Fruit fly (Drosophila melanogaster) whole organism, prepupa: ENCODE measurements around the gene CG8188.

Experiments
- Blimp-1 ChIP-seq: fragments of 200-800 bp; sonication (Bioruptor generic); optimal IDR thresholded peaks from 3 replicates; lab custom pipeline; 2017; ENCODE audit warnings: missing biosample characterization, missing genetic modification characterization, mild to moderate bottlenecking, moderate library complexity, missing genetic modification reagents
- CG10631 ChIP-seq: fragments of 200-800 bp; sonication (Bioruptor generic); optimal IDR thresholded peaks from 2 replicates; lab custom pipeline; 2016; ENCODE audit warnings: missing biosample characterization, missing genetic modification characterization
- CG10669 ChIP-seq: fragments of 200-800 bp; sonication (Bioruptor generic); optimal IDR thresholded peaks from 3 replicates; lab custom pipeline; 2018; ENCODE audit warnings: missing biosample characterization, mild to moderate bottlenecking, missing genetic modification characterization, moderate library complexity
- CG11294 ChIP-seq: fragments of 200-800 bp; sonication (Bioruptor generic); IDR thresholded peaks from 2 replicates; pipeline ENCODE4 v1.3.6; 2022; ENCODE audit warnings: missing biosample characterization, missing genetic modification characterization
- CG11762 ChIP-seq: fragments of 200-800 bp; sonication (Bioruptor generic); optimal IDR thresholded peaks from 3 replicates; lab custom pipeline; 2016; ENCODE audit warnings: missing biosample characterization, missing genetic modification characterization; ENCODE audit not compliant: insufficient read depth
- CG11902 ChIP-seq: fragments of 200-800 bp; sonication (Bioruptor generic); optimal IDR thresholded peaks from 3 replicates; lab custom pipeline; 2016; ENCODE audit warnings: missing biosample characterization, missing genetic modification characterization
- CG15336 ChIP-seq: fragments of 200-800 bp; sonication (Bioruptor generic); IDR thresholded peaks from 2 replicates; pipeline ENCODE4 v1.3.6; 2022; ENCODE audit warnings: missing biosample characterization, missing genetic modification characterization
- CG1621 ChIP-seq: fragments of 200-800 bp; sonication (Bioruptor generic); optimal IDR thresholded peaks from 3 replicates; lab custom pipeline; 2018; ENCODE audit warnings: missing biosample characterization, mild to moderate bottlenecking, missing genetic modification characterization
- CG16779 ChIP-seq: fragments of 200-800 bp; sonication (Bioruptor generic); optimal IDR thresholded peaks from 3 replicates; lab custom pipeline; 2017; ENCODE audit warnings: missing biosample characterization, mild to moderate bottlenecking, missing genetic modification characterization
- CG3032 ChIP-seq: fragments of 200-800 bp; optimal IDR thresholded peaks from 2 replicates; lab custom pipeline; 2019; ENCODE audit warnings: missing biosample characterization, mild to moderate bottlenecking, missing genetic modification characterization, moderate library complexity
- CG31627 ChIP-seq: fragments of 200-800 bp; sonication (Bioruptor generic); optimal IDR thresholded peaks from 3 replicates; lab custom pipeline; 2016; ENCODE audit warnings: missing biosample characterization, missing genetic modification characterization
- CG32006 ChIP-seq: fragments of 200-800 bp; sonication (Bioruptor generic); optimal IDR thresholded peaks from 3 replicates; lab custom pipeline; 2017; ENCODE audit warnings: missing biosample characterization, mild to moderate bottlenecking, missing genetic modification characterization
- CG3919 ChIP-seq: fragments of 200-800 bp; sonication (Bioruptor generic); optimal IDR thresholded peaks from 3 replicates; lab custom pipeline; 2016; ENCODE audit warnings: missing biosample characterization, missing genetic modification characterization
- CG4318 ChIP-seq: fragments of 200-800 bp; sonication (Bioruptor generic); optimal IDR thresholded peaks from 3 replicates; lab custom pipeline; 2017; ENCODE audit warnings: missing biosample characterization, mild to moderate bottlenecking, missing genetic modification characterization
- CG6163 ChIP-seq: fragments of 200-800 bp; sonication (Bioruptor generic); IDR thresholded peaks from 3 replicates; pipeline ENCODE4 v1.3.6; 2022; ENCODE audit warnings: missing biosample characterization, missing genetic modification characterization
- CG6276 ChIP-seq: fragments of 200-800 bp; sonication (Bioruptor generic); optimal IDR thresholded peaks from 2 replicates; lab custom pipeline; 2017; ENCODE audit warnings: missing biosample characterization, mild to moderate bottlenecking, missing genetic modification characterization
- CG6808 ChIP-seq: fragments of 200-800 bp; sonication (Bioruptor generic); optimal IDR thresholded peaks from 3 replicates; lab custom pipeline; 2017; ENCODE audit warnings: missing biosample characterization, missing genetic modification characterization, mild to moderate bottlenecking, moderate library complexity, missing genetic modification reagents
- CG8119 ChIP-seq: fragments of 200-800 bp; sonication (Bioruptor generic); IDR thresholded peaks from 3 replicates; pipeline ENCODE4 v1.3.6; 2022; ENCODE audit warnings: missing biosample characterization, missing genetic modification characterization
- CG8319 ChIP-seq: fragments of 200-800 bp; sonication (Bioruptor generic); optimal IDR thresholded peaks from 3 replicates; lab custom pipeline; 2016; ENCODE audit warnings: missing biosample characterization, missing genetic modification characterization
- CG8632 ChIP-seq: fragments of 200-800 bp; sonication (Bioruptor generic); optimal IDR thresholded peaks from 3 replicates; lab custom pipeline; 2016; ENCODE audit warnings: missing biosample characterization, missing genetic modification characterization
- CG9139 ChIP-seq: fragments of 200-800 bp; sonication (Bioruptor generic); optimal IDR thresholded peaks from 3 replicates; lab custom pipeline; 2017; ENCODE audit warnings: missing biosample characterization, mild to moderate bottlenecking, missing genetic modification characterization
- Eip75B ChIP-seq: fragments of 200-800 bp; sonication (Bioruptor generic); optimal IDR thresholded peaks from 3 replicates; lab custom pipeline; 2016; ENCODE audit warnings: missing biosample characterization, missing genetic modification characterization
- Eip78C ChIP-seq: fragments of 200-800 bp; sonication (Bioruptor generic); peaks from one replicate; lab custom pipeline; 2016; ENCODE audit warnings: missing biosample characterization, missing genetic modification characterization
- Eip93F ChIP-seq: fragments of 200-800 bp; sonication (Bioruptor generic); optimal IDR thresholded peaks from 2 replicates; lab custom pipeline; 2016; ENCODE audit warnings: missing biosample characterization, mild to moderate bottlenecking, missing genetic modification characterization
- Ets21C ChIP-seq: fragments of 200-800 bp; sonication (Bioruptor generic); optimal IDR thresholded peaks from 3 replicates; lab custom pipeline; 2016; ENCODE audit warnings: missing biosample characterization, missing genetic modification characterization
- Ets96B ChIP-seq: fragments of 200-800 bp; optimal IDR thresholded peaks from 2 replicates; lab custom pipeline; 2019; ENCODE audit warnings: missing biosample characterization, mild to moderate bottlenecking, missing genetic modification characterization, moderate library complexity
- Gug ChIP-seq: fragments of 200-800 bp; sonication (Bioruptor generic); IDR thresholded peaks from 2 replicates; pipeline ENCODE4 v1.3.6; 2022; ENCODE audit warnings: missing biosample characterization, missing genetic modification characterization
- Hr38 ChIP-seq: sonication (Bioruptor generic); optimal IDR thresholded peaks from 2 replicates; lab custom pipeline; 2016; ENCODE audit warnings: missing biosample characterization, missing genetic modification characterization
- Hr4 ChIP-seq: fragments of 200-800 bp; sonication (Bioruptor generic); optimal IDR thresholded peaks from 3 replicates; lab custom pipeline; 2016; ENCODE audit warnings: missing biosample characterization, missing genetic modification characterization
- Lpt ChIP-seq: fragments of 200-800 bp; sonication (Bioruptor generic); optimal IDR thresholded peaks from 3 replicates; lab custom pipeline; 2016; ENCODE audit warnings: missing biosample characterization, missing genetic modification characterization
- Met ChIP-seq: fragments of 200-800 bp; sonication (Bioruptor generic); optimal IDR thresholded peaks from 3 replicates; lab custom pipeline; 2016; ENCODE audit warnings: missing biosample characterization, missing genetic modification characterization
- OdsH ChIP-seq: fragments of 200-800 bp; sonication (Bioruptor generic); optimal IDR thresholded peaks from 3 replicates; lab custom pipeline; 2016; ENCODE audit warnings: missing biosample characterization, missing genetic modification characterization
- Smox ChIP-seq: fragments of 200-800 bp; sonication (Bioruptor generic); optimal IDR thresholded peaks from 3 replicates; lab custom pipeline; 2016; ENCODE audit warnings: missing biosample characterization, missing genetic modification characterization
- Sox102F ChIP-seq: fragments of 200-800 bp; sonication (Bioruptor generic); optimal IDR thresholded peaks from 2 replicates; lab custom pipeline; 2016; ENCODE audit warnings: missing biosample characterization, mild to moderate bottlenecking, missing genetic modification characterization
- Sox14 ChIP-seq: fragments of 200-800 bp; sonication (Bioruptor generic); optimal IDR thresholded peaks from 3 replicates; lab custom pipeline; 2016; ENCODE audit warnings: missing biosample characterization, missing genetic modification characterization
- Sox15 ChIP-seq: fragments of 200-800 bp; sonication (Bioruptor generic); optimal IDR thresholded peaks from 3 replicates; lab custom pipeline; 2016; ENCODE audit warnings: missing biosample characterization, missing genetic modification characterization
- cyc ChIP-seq: fragments of 200-800 bp; sonication (Bioruptor generic); optimal IDR thresholded peaks from 3 replicates; lab custom pipeline; 2016; ENCODE audit warnings: missing biosample characterization, missing genetic modification characterization
- dac ChIP-seq: fragments of 200-800 bp; sonication (Bioruptor generic); optimal IDR thresholded peaks from 2 replicates; lab custom pipeline; 2017; ENCODE audit warnings: missing biosample characterization, mild to moderate bottlenecking, missing genetic modification characterization
- eg ChIP-seq: fragments of 200-800 bp; sonication (Bioruptor generic); IDR thresholded peaks from 3 replicates; pipeline ENCODE4 v1.3.6; 2022; ENCODE audit warnings: missing biosample characterization, missing genetic modification characterization
- esn ChIP-seq: fragments of 200-800 bp; sonication (Bioruptor generic); optimal IDR thresholded peaks from 2 replicates; lab custom pipeline; 2016; ENCODE audit warnings: missing biosample characterization, mild to moderate bottlenecking, missing genetic modification characterization, moderate library complexity
- fd59A ChIP-seq: fragments of 200-800 bp; sonication (Bioruptor generic); optimal IDR thresholded peaks from 2 replicates; lab custom pipeline; 2017; ENCODE audit warnings: missing biosample characterization, mild to moderate bottlenecking, missing genetic modification characterization, missing genetic modification reagents
- fkh ChIP-seq: fragments of 200-800 bp; sonication (Bioruptor generic); optimal IDR thresholded peaks from 3 replicates; lab custom pipeline; 2017; ENCODE audit warnings: missing biosample characterization, mild to moderate bottlenecking, missing genetic modification characterization, moderate library complexity
- lz ChIP-seq: fragments of 200-800 bp; sonication (Bioruptor generic); optimal IDR thresholded peaks from 3 replicates; lab custom pipeline; 2016; ENCODE audit warnings: missing biosample characterization, missing genetic modification characterization
- pdm3 ChIP-seq: fragments of 200-800 bp; sonication (Bioruptor generic); optimal IDR thresholded peaks from 3 replicates; lab custom pipeline; 2016; ENCODE audit warnings: missing biosample characterization, missing genetic modification characterization
- salr ChIP-seq, 2 experiments: fragments of 200-800 bp; sonication (Bioruptor generic); optimal IDR thresholded peaks; 3 replicates each; lab custom pipeline; 2016 to 2018; ENCODE audit warnings: missing biosample characterization in 2 of 2, missing genetic modification characterization in 2 of 2, mild to moderate bottlenecking in 1 of 2
- ss ChIP-seq, 2 experiments: fragments of 200-800 bp; sonication (Bioruptor generic); optimal IDR thresholded peaks; 2 replicates in 1 of 2; 3 replicates in 1 of 2; lab custom pipeline; 2017 to 2018; ENCODE audit warnings: mild to moderate bottlenecking in 2 of 2, missing biosample characterization in 2 of 2, missing genetic modification characterization in 2 of 2, moderate library complexity in 1 of 2
- svp ChIP-seq: fragments of 200-800 bp; sonication (Bioruptor generic); peaks from one replicate; lab custom pipeline; 2016; ENCODE audit warnings: missing biosample characterization, missing genetic modification characterization
- vri ChIP-seq: fragments of 200-800 bp; sonication (Bioruptor generic); optimal IDR thresholded peaks from 3 replicates; lab custom pipeline; 2016; ENCODE audit warnings: missing biosample characterization, mild to moderate bottlenecking, missing genetic modification characterization

Gene CG8188

DNA sequence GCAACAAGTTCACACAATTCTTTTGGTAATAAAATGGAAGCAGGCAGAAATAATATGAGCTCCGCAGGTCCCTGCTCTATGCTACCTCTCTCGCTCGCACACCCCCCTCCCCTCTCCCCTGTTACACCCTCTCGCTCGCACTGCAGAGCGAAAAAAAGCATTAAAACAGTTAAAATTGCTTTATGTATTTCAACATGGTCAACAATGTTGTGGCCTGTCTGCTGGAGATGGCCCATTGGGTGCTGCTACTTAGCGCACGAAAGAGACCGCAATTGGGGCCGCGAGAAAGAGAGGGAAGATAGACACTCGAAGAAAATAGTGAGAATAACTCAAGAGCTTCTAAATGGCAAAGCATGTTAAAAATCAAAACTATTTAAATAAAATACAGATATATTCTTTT, 25.5 kb upstream of the CG8188 start (continued):
- TF ChIP-seq ss (GFP tag; optimal IDR thresholded peaks at IDR 0.05; lab: Kevin White, UChicago) (no peak), salr (GFP tag; optimal IDR thresholded peaks at IDR 0.05; lab: Kevin White, UChicago) (no peak), Smox (GFP tag; lab: Kevin White, UChicago) (no peak), CG6808 (no peak), CG6276 (GFP tag; lab: Kevin White, UChicago) (no peak), Ets96B (tag; lab: Kevin White, UChicago) (no peak), Eip93F (GFP tag; lab: Kevin White, UChicago) (no peak), CG6163 (GFP tag; lab: Robert Waterston, UW) (peak; percentile 22; the same call in 1 of the 3 replicates), Eip78C (GFP tag; lab: Kevin White, UChicago) (no peak), vri (GFP tag; lab: Kevin White, UChicago) (no peak), CG9139 (GFP tag; lab: Kevin White, UChicago) (no peak), CG10669 (GFP tag; lab: Kevin White, UChicago) (peak; percentile 13), CG11294 (no peak), CG8319 (GFP tag; lab: Kevin White, UChicago) (no peak), Hr38 (GFP tag; lab: Kevin White, UChicago) (no peak), dac (no peak)

DNA sequence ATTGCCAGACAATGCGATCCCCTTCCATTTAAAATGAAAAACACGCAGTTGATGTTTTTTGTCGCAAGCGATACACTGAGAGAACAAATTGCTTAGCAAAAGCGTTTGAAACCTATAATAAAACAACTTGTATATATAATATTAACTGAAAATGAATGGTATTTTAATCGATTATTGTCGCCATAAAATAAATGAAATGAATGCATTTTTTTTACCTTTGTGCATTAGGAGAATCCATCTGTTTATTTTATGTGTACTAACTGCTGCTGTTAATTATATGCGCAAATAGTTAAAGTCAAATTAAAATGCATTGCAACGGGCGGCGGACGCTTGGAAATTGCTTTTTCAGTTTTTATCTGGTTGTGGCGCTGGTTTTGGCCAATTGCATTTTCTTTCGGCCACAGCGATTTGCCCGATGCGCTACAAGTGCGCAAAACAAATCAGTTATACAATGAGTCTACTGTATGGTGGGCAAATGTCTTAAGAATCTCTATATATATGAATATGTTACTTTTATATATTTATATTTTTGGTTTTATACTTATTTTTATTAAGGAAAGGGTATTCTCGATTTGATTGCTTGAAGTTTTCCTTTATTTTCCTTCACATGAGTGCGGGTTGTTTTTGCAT, 23.8 kb upstream of the CG8188 start:
- no peak for TF ChIP-seq vri (GFP tag; lab: Kevin White, UChicago)
- peak; percentile 64 for TF ChIP-seq Met (GFP tag; lab: Kevin White, UChicago)
- peak; percentile 53 for TF ChIP-seq Gug
- TF ChIP-seq Hr38 (GFP tag; lab: Kevin White, UChicago) = no peak
- TF ChIP-seq CG32006 = peak; percentile 70
- peak; percentile 61 for TF ChIP-seq CG6276 (GFP tag; lab: Kevin White, UChicago)
- TF ChIP-seq CG3919 = peak; percentile 67
- TF ChIP-seq CG8119 = peak; percentile 77
- no peak for TF ChIP-seq CG1621
- TF ChIP-seq eg (GFP tag; lab: Robert Waterston, UW) = peak; percentile 83
- no peak for TF ChIP-seq fkh (GFP tag; lab: Kevin White, UChicago)
- TF ChIP-seq CG8632 = peak; percentile 49
- TF ChIP-seq lz = peak; percentile 45
- no peak for TF ChIP-seq Blimp-1 (GFP tag; lab: Kevin White, UChicago)
- TF ChIP-seq fd59A = no peak
- TF ChIP-seq Sox14 = no peak
- no peak for TF ChIP-seq CG9139 (GFP tag; lab: Kevin White, UChicago)
- TF ChIP-seq OdsH = peak; percentile 60
- peak; percentile 33 for TF ChIP-seq CG31627 (GFP tag; lab: Kevin White, UChicago)
- peak; percentile 52 for TF ChIP-seq Eip75B (GFP tag; lab: Kevin White, UChicago)
- TF ChIP-seq Ets96B (tag; lab: Kevin White, UChicago) = peak; percentile 68
- TF ChIP-seq CG11762 = peak; percentile 34
- peak; percentile 89 for TF ChIP-seq Eip78C (GFP tag; lab: Kevin White, UChicago)
- TF ChIP-seq Hr4 (GFP tag; lab: Kevin White, UChicago) = peak; percentile 76
- TF ChIP-seq esn (GFP tag; lab: Kevin White, UChicago) = peak; percentile 49
- TF ChIP-seq CG3032 = peak; percentile 65
- peak; percentile 47 for TF ChIP-seq Sox15 (GFP tag; lab: Kevin White, UChicago)
- TF ChIP-seq CG4318 (GFP tag; lab: Kevin White, UChicago) = no peak
- TF ChIP-seq pdm3 (GFP tag; lab: Kevin White, UChicago) = peak; percentile 66
- peak; percentile 81 for TF ChIP-seq CG15336
- TF ChIP-seq svp (GFP tag; lab: Kevin White, UChicago) = peak; percentile 78
- TF ChIP-seq CG6808 = no peak
- peak in 1 of 2 experiments; percentile 39 for TF ChIP-seq salr (GFP tag; optimal IDR thresholded peaks at IDR 0.05; lab: Kevin White, UChicago)
- peak; percentile 49 for TF ChIP-seq Lpt
- TF ChIP-seq CG11902 (GFP tag; lab: Kevin White, UChicago) = peak; percentile 55
- no peak for TF ChIP-seq CG16779 (tag; lab: Kevin White, UChicago)
- TF ChIP-seq cyc (GFP tag; lab: Kevin White, UChicago) = peak; percentile 58
- TF ChIP-seq Sox102F = no peak
- no peak for TF ChIP-seq Ets21C (GFP tag; lab: Kevin White, UChicago)
- peak; percentile 61 for TF ChIP-seq CG11294
- TF ChIP-seq CG10631 (GFP tag; lab: Kevin White, UChicago) = peak; percentile 57
